Fruit fly (Drosophila melanogaster) whole organism, embryonic: ENCODE measurements around the gene HemK1.

Experiments used
- Ada2b ChIP-seq: fragments of 200-800 bp; sonication (Bioruptor generic); IDR thresholded peaks from 2 replicates; pipeline ENCODE4 v1.3.6; 2022; ENCODE audit warnings: missing biosample characterization, missing genetic modification characterization
- Awh ChIP-seq: fragments of 200-800 bp; sonication (Bioruptor generic); IDR thresholded peaks from 2 replicates; pipeline ENCODE4, ENCODE4 v1.3.6; 2022; ENCODE audit warnings: missing biosample characterization, missing genetic modification characterization
- C15 ChIP-seq: fragments of 200-800 bp; sonication (Bioruptor generic); IDR thresholded peaks from 3 replicates; pipeline ENCODE4 v1.3.6; 2022; ENCODE audit warnings: missing biosample characterization, missing genetic modification characterization
- CG10267 ChIP-seq: fragments of 200-800 bp; sonication (Bioruptor generic); optimal IDR thresholded peaks from 2 replicates; lab custom pipeline; 2018; ENCODE audit warnings: missing biosample characterization, mild to moderate bottlenecking, missing genetic modification characterization, moderate library complexity
- CG11093 ChIP-seq: fragments of 200-800 bp; sonication (Bioruptor generic); IDR thresholded peaks from 3 replicates; pipeline ENCODE4 v1.3.6; 2022; ENCODE audit warnings: missing biosample characterization, missing genetic modification characterization
- CG11456 ChIP-seq: fragments of 200-800 bp; sonication (Bioruptor generic); IDR thresholded peaks from 3 replicates; pipeline ENCODE4 v1.3.6; 2022; ENCODE audit warnings: missing biosample characterization, missing genetic modification characterization
- CG11504 ChIP-seq: fragments of 200-800 bp; sonication (Bioruptor generic); optimal IDR thresholded peaks from 3 replicates; lab custom pipeline; 2019; ENCODE audit warnings: missing biosample characterization, mild to moderate bottlenecking, missing genetic modification characterization, moderate library complexity
- CG13296 ChIP-seq: fragments of 200-800 bp; sonication (Bioruptor generic); optimal IDR thresholded peaks from 3 replicates; lab custom pipeline; 2018; ENCODE audit warnings: missing biosample characterization, mild to moderate bottlenecking, missing genetic modification characterization
- CG1529 ChIP-seq: fragments of 200-800 bp; sonication (Bioruptor generic); optimal IDR thresholded peaks from 3 replicates; lab custom pipeline; 2018; ENCODE audit warnings: missing biosample characterization, missing genetic modification characterization
- CG15479 ChIP-seq: fragments of 200-800 bp; sonication (Bioruptor generic); optimal IDR thresholded peaks from 3 replicates; lab custom pipeline; 2019; ENCODE audit warnings: missing biosample characterization, mild to moderate bottlenecking, missing genetic modification characterization, moderate library complexity
- CG15514 ChIP-seq: fragments of 200-800 bp; sonication (Bioruptor generic); optimal IDR thresholded peaks from 3 replicates; lab custom pipeline; 2017; ENCODE audit warnings: missing biosample characterization, missing genetic modification characterization, mild to moderate bottlenecking, moderate library complexity, missing genetic modification reagents
- CG1792 ChIP-seq: fragments of 200-800 bp; sonication (Bioruptor generic); optimal IDR thresholded peaks from 2 replicates; lab custom pipeline; 2016; ENCODE audit warnings: missing biosample characterization, missing genetic modification characterization
- CG2129 ChIP-seq: fragments of 200-800 bp; sonication (Bioruptor generic); IDR thresholded peaks from 2 replicates; pipeline ENCODE4 v1.3.6; 2022; ENCODE audit warnings: missing biosample characterization, missing genetic modification characterization; ENCODE audit not compliant: partially characterized antibody
- CG2889 ChIP-seq: fragments of 200-800 bp; sonication (Bioruptor generic); IDR thresholded peaks from 3 replicates; pipeline ENCODE4 v1.3.6; 2022; ENCODE audit warnings: missing biosample characterization, missing genetic modification characterization
- CG3281 ChIP-seq: fragments of 200-800 bp; sonication (Bioruptor generic); optimal IDR thresholded peaks from 3 replicates; lab custom pipeline; 2017; ENCODE audit warnings: missing biosample characterization, mild to moderate bottlenecking, missing genetic modification characterization
- CG34422 ChIP-seq: fragments of 200-800 bp; sonication (Bioruptor generic); IDR thresholded peaks from 3 replicates; pipeline ENCODE4 v1.3.6; 2022; ENCODE audit warnings: missing biosample characterization, missing genetic modification characterization
- CG3847 ChIP-seq: fragments of 200-800 bp; sonication (Bioruptor generic); IDR thresholded peaks from 2 replicates; pipeline ENCODE4 v1.3.6; 2022; ENCODE audit warnings: missing biosample characterization, missing genetic modification characterization
- CG6272 ChIP-seq: fragments of 200-800 bp; sonication (Bioruptor generic); IDR thresholded peaks from 2 replicates; pipeline ENCODE4 v1.3.6; 2022; ENCODE audit warnings: missing biosample characterization, missing genetic modification characterization
- CG7786 ChIP-seq: fragments of 200-800 bp; sonication (Bioruptor generic); optimal IDR thresholded peaks from 2 replicates; lab custom pipeline; 2016; ENCODE audit warnings: missing biosample characterization, missing genetic modification characterization
- CG8478 ChIP-seq: fragments of >200 bp; optimal IDR thresholded peaks from 2 replicates; lab custom pipeline; 2018
- CG9609 ChIP-seq: fragments of 200-800 bp; sonication (Bioruptor generic); optimal IDR thresholded peaks from 3 replicates; lab custom pipeline; 2016; ENCODE audit warnings: missing biosample characterization, missing genetic modification characterization
- CrebB ChIP-seq: fragments of 200-800 bp; sonication (Bioruptor generic); optimal IDR thresholded peaks from 3 replicates; lab custom pipeline; 2018; ENCODE audit warnings: missing biosample characterization, mild to moderate bottlenecking, missing genetic modification characterization
- Drgx ChIP-seq: fragments of 200-800 bp; sonication (Bioruptor generic); IDR thresholded peaks from 2 replicates; pipeline ENCODE4 v1.3.6; 2022; ENCODE audit warnings: missing biosample characterization, missing genetic modification characterization
- Ets65A ChIP-seq: fragments of 200-800 bp; sonication (Bioruptor generic); peaks from one replicate; lab custom pipeline; 2016; ENCODE audit warnings: missing biosample characterization, missing genetic modification characterization
- Fer2 ChIP-seq: fragments of 200-800 bp; sonication (Bioruptor generic); optimal IDR thresholded peaks from 2 replicates; lab custom pipeline; 2018; ENCODE audit warnings: missing biosample characterization, mild to moderate bottlenecking, missing genetic modification characterization, moderate library complexity
- Gug ChIP-seq: fragments of 200-800 bp; sonication (Bioruptor generic); IDR thresholded peaks from 4 replicates; pipeline ENCODE4 v1.3.6; 2022; ENCODE audit warnings: missing biosample characterization, missing genetic modification characterization
- HLH54F ChIP-seq: fragments of 200-800 bp; sonication (Bioruptor generic); optimal IDR thresholded peaks from 3 replicates; lab custom pipeline; 2016; ENCODE audit warnings: missing biosample characterization, missing genetic modification characterization
- Hand ChIP-seq: fragments of 200-800 bp; sonication (Bioruptor generic); optimal IDR thresholded peaks from 2 replicates; lab custom pipeline; 2017; ENCODE audit warnings: mild to moderate bottlenecking, missing biosample characterization, missing genetic modification reagents, missing genetic modification characterization
- HmgD ChIP-seq: fragments of 200-800 bp; sonication (Bioruptor generic); optimal IDR thresholded peaks from 3 replicates; lab custom pipeline; 2016; ENCODE audit warnings: missing biosample characterization, missing genetic modification characterization
- Hr3 ChIP-seq: fragments of 200-800 bp; sonication (Bioruptor generic); optimal IDR thresholded peaks from 3 replicates; lab custom pipeline; 2016; ENCODE audit warnings: missing biosample characterization, missing genetic modification characterization
- Hsf ChIP-seq: fragments of 200-800 bp; sonication (Bioruptor generic); optimal IDR thresholded peaks from 3 replicates; lab custom pipeline; 2016; ENCODE audit warnings: missing biosample characterization, missing genetic modification characterization
- Med ChIP-seq: fragments of 200-800 bp; sonication (Bioruptor generic); peaks from one replicate; lab custom pipeline; 2016; ENCODE audit warnings: missing biosample characterization, missing genetic modification characterization, mild to moderate bottlenecking, inconsistent platforms, moderate library complexity
- Opbp ChIP-seq: fragments of 200-800 bp; sonication (Bioruptor generic); IDR thresholded peaks from 3 replicates; pipeline ENCODE4 v1.3.6; 2022; ENCODE audit warnings: missing biosample characterization, missing genetic modification characterization; ENCODE audit not compliant: partially characterized antibody
- Ravus ChIP-seq: fragments of 200-800 bp; sonication (Bioruptor generic); IDR thresholded peaks from 2 replicates; pipeline ENCODE4 v1.3.6; 2022; ENCODE audit warnings: missing biosample characterization, missing genetic modification characterization
- Rfx ChIP-seq: fragments of 200-800 bp; sonication (Bioruptor generic); IDR thresholded peaks from 2 replicates; pipeline ENCODE4 v1.3.6; 2022; ENCODE audit warnings: missing biosample characterization, missing genetic modification characterization
- Stat92E ChIP-seq, 3 experiments: fragments of >200 bp in 2 of 3; fragments of 200-800 bp in 1 of 3; sonication (Bioruptor generic) in 1 of 3; optimal IDR thresholded peaks; 2 replicates each; lab custom pipeline; 2017 to 2019; ENCODE audit warnings: missing biosample characterization in 3 of 3, missing genetic modification characterization in 3 of 3, mild to moderate bottlenecking in 1 of 3, moderate library complexity in 1 of 3
- Xrp1 ChIP-seq: fragments of 200-800 bp; sonication (Bioruptor generic); IDR thresholded peaks from 2 replicates; pipeline ENCODE4 v1.3.6; 2022; ENCODE audit warnings: missing biosample characterization, missing genetic modification characterization
- ara ChIP-seq: fragments of 200-800 bp; sonication (Bioruptor generic); IDR thresholded peaks from 2 replicates; pipeline ENCODE4 v1.3.6; 2022; ENCODE audit warnings: missing biosample characterization, missing genetic modification characterization
- ci ChIP-seq: fragments of 200-800 bp; sonication (Bioruptor generic); IDR thresholded peaks from 3 replicates; pipeline ENCODE4 v1.3.6; 2022; ENCODE audit warnings: missing biosample characterization, missing genetic modification characterization
- cwo ChIP-seq: fragments of 200-800 bp; sonication (Bioruptor generic); optimal IDR thresholded peaks from 3 replicates; lab custom pipeline; 2017; ENCODE audit warnings: missing biosample characterization, missing genetic modification characterization, mild to moderate bottlenecking, moderate library complexity, missing genetic modification reagents
- kah ChIP-seq: fragments of 200-800 bp; sonication (Bioruptor generic); optimal IDR thresholded peaks from 2 replicates; lab custom pipeline; 2018; ENCODE audit warnings: missing biosample characterization, mild to moderate bottlenecking, missing genetic modification characterization
- prd ChIP-seq, 3 experiments: fragments of >200 bp in 2 of 3; fragments of 200-800 bp in 1 of 3; sonication (Bioruptor generic) in 1 of 3; optimal IDR thresholded peaks in 2 of 3; IDR thresholded peaks in 1 of 3; 2 replicates in 2 of 3; 3 replicates in 1 of 3; pipeline versions ENCODE4 v1.3.6 to Lab custom; 2017 to 2022; ENCODE audit warnings: missing biosample characterization in 1 of 3, missing genetic modification characterization in 1 of 3
- pros ChIP-seq: fragments of 200-800 bp; sonication (Bioruptor generic); optimal IDR thresholded peaks from 3 replicates; lab custom pipeline; 2019; ENCODE audit warnings: missing biosample characterization, mild to moderate bottlenecking, missing genetic modification characterization, moderate library complexity
- sens ChIP-seq: fragments of 200-800 bp; sonication (Bioruptor generic); peaks from one replicate; lab custom pipeline; 2016; ENCODE audit warnings: missing biosample characterization, missing genetic modification characterization
- sr ChIP-seq: fragments of 200-800 bp; sonication (Bioruptor generic); IDR thresholded peaks from 3 replicates; pipeline ENCODE4 v1.3.6; 2022; ENCODE audit warnings: missing biosample characterization, missing genetic modification characterization
- tgo ChIP-seq: fragments of 200-800 bp; sonication (Bioruptor generic); IDR thresholded peaks from 3 replicates; pipeline ENCODE4 v1.3.6; 2022; ENCODE audit warnings: missing biosample characterization, missing genetic modification characterization
- unc-4 ChIP-seq: fragments of 200-800 bp; sonication (Bioruptor generic); IDR thresholded peaks from 2 replicates; pipeline ENCODE4 v1.3.6; 2022; ENCODE audit warnings: missing biosample characterization, missing genetic modification characterization; ENCODE audit not compliant: partially characterized antibody
- unpg ChIP-seq: fragments of 200-800 bp; sonication (Bioruptor generic); optimal IDR thresholded peaks from 3 replicates; lab custom pipeline; 2018; ENCODE audit warnings: missing biosample characterization, mild to moderate bottlenecking, missing genetic modification characterization, moderate library complexity
- vfl ChIP-seq: fragments of 200-800 bp; sonication (Bioruptor generic); optimal IDR thresholded peaks from 2 replicates; lab custom pipeline; 2016; ENCODE audit warnings: missing biosample characterization, missing genetic modification characterization

Gene HemK1

dm6 chr2L:6464270-6464669, 3.2 kb downstream of the HemK1 start (continued):
- peak; percentile 49 for TF ChIP-seq Med
- peak; percentile 30 for TF ChIP-seq Ets65A
- TF ChIP-seq unpg (GFP tag; lab: Kevin White, UChicago) = peak; percentile 1

DNA sequence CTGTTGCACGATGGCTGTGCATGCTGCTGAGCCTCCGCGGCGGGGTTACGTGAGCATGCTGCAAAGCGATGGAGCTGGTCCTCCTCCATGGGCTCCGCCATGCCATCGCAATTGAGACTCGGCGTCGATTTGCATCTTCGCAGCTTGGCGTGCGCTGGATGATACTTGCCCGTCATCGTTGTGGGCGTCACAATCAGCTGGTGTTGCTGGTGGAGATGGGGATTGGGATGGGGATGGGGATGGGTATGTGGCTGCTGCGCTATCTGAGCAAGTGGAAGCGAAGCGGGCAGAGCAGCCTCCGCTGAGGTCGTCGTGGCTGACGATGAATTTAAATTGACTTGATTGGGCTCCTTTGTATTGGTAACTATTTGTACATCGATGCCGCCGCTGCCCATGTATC, 4.1 kb downstream of the HemK1 start:
- TF ChIP-seq CG9609 (GFP tag; lab: Kevin White, UChicago) (no peak), CG3281 (no peak), cwo (GFP tag; lab: Kevin White, UChicago) (no peak), ara (0 out of 2 replicates have a peak, but pooled peaks have one; percentile 10), CG34422 (GFP tag; lab: Robert Waterston, UW) (peak; percentile 18; the same call in 1 of the 3 replicates), CG1529 (GFP tag; lab: Kevin White, UChicago) (no peak), CG6272 (GFP tag; lab: Robert Waterston, UW) (0 out of 2 replicates have a peak, but pooled peaks have one; percentile 12), CrebB (tag; lab: Kevin White, UChicago) (no peak), ci (0 out of 3 replicates have a peak, but pooled peaks have one; percentile 55), prd (optimal IDR thresholded peaks at IDR 0.05; lab: Kevin White, UChicago) (no peak), prd (GFP tag; IDR thresholded peaks at IDR 0.05; lab: Robert Waterston, UW) (0 out of 3 replicates have a peak, but pooled peaks have one; percentile 24), C15 (GFP tag; lab: Robert Waterston, UW) (no peak), Drgx (GFP tag; lab: Robert Waterston, UW) (peak; percentile 8; the same call in 1 of the 2 replicates), CG2129 (GFP tag; lab: Robert Waterston, UW) (no peak), CG7786 (no peak), CG11504 (no peak), CG8478 (lab: Kevin White, UChicago) (peak; percentile 66), CG15479 (GFP tag; lab: Kevin White, UChicago) (peak; percentile 49), sr (GFP tag; lab: Robert Waterston, UW) (peak; percentile 34; the same call in 1 of the 3 replicates), Opbp (GFP tag; lab: Robert Waterston, UW) (no peak), Hsf (GFP tag; lab: Kevin White, UChicago) (no peak), Med (peak; percentile 10), CG11456 (0 out of 3 replicates have a peak, but pooled peaks have one; percentile 8), sens (peak; percentile 3), CG11093 (peak; percentile 38; the same call in 1 of the 3 replicates), CG2889 (GFP tag; lab: Robert Waterston, UW) (0 out of 3 replicates have a peak, but pooled peaks have one; percentile 14), Awh (GFP tag; lab: Robert Waterston, UW) (peak; percentile 30; the same call in 1 of the 2 replicates)
- TF ChIP-seq, all 482 proteins: peak for 15

dm6 chr2L:6462259-6462658, 5.2 kb downstream of the HemK1 start:
- no peak for TF ChIP-seq Rfx (GFP tag; lab: Robert Waterston, UW)
- TF ChIP-seq CG1792 (GFP tag; lab: Kevin White, UChicago) = peak; percentile 16
- TF ChIP-seq Ada2b (GFP tag; lab: Robert Waterston, UW) = no peak
- no peak for TF ChIP-seq Ravus (GFP tag; lab: Robert Waterston, UW)
- TF ChIP-seq Hr3 = no peak
- TF ChIP-seq tgo (GFP tag; lab: Robert Waterston, UW) = no peak
- TF ChIP-seq Gug (GFP tag; lab: Robert Waterston, UW) = no peak
- TF ChIP-seq HLH54F (GFP tag; lab: Kevin White, UChicago) = no peak
- no peak for TF ChIP-seq CG3847 (GFP tag; lab: Robert Waterston, UW)
- TF ChIP-seq HmgD (GFP tag; lab: Kevin White, UChicago) = no peak
- peak; percentile 36 for TF ChIP-seq CG13296 (GFP tag; lab: Kevin White, UChicago)
- no peak for TF ChIP-seq Hand
- TF ChIP-seq Stat92E (GFP tag; optimal IDR thresholded peaks at IDR 0.05; lab: Kevin White, UChicago) = no peak
- no peak for TF ChIP-seq kah
- no peak for TF ChIP-seq CG15514 (GFP tag; lab: Kevin White, UChicago)
- no peak for TF ChIP-seq CG10267 (tag; lab: Kevin White, UChicago)
- no peak for TF ChIP-seq pros (GFP tag; lab: Kevin White, UChicago)
- no peak for TF ChIP-seq unc-4 (GFP tag; lab: Robert Waterston, UW)
- TF ChIP-seq Fer2 (tag; lab: Kevin White, UChicago) = no peak
- TF ChIP-seq Xrp1 (GFP tag; lab: Robert Waterston, UW) = 0 out of 2 replicates have a peak, but pooled peaks have one; percentile 41
- no peak for TF ChIP-seq vfl (GFP tag; lab: Kevin White, UChicago)
